Worm (Caenorhabditis elegans): ENCODE measurements around the gene tbx-11.

DNA sequence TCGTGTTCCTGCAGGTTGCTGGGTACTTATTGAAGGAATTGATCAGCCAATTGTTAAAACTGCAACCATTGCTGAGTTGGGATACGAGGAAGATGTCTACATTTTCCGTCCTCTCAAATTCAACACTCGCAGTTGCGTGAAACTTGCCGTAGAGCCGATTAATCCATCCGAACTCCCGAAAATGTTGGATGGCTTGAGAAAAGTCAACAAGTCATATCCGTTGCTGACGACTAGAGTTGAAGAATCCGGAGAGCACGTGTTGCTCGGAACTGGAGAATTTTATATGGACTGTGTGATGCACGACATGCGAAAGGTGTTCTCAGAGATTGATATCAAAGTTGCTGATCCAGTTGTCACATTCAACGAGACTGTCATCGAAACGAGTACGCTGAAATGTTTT is 35.5 kb downstream of the tbx-11 start:
- TF ChIP-seq ceh-2 (tag; optimal IDR thresholded peaks at IDR 0.05): no peak
- no peak for TF ChIP-seq ama-1 (optimal IDR thresholded peaks at IDR 0.05)
- TF ChIP-seq ceh-19 (GFP tag; optimal IDR thresholded peaks at IDR 0.05): no peak
- TF ChIP-seq sox-2 (GFP tag; IDR thresholded peaks at IDR 0.05): no peak
- TF ChIP-seq pax-1 (tag; optimal IDR thresholded peaks at IDR 0.05): no peak
- TF ChIP-seq unc-86 (tag; optimal IDR thresholded peaks at IDR 0.05): no peak
- no peak for TF ChIP-seq pat-9 (tag; optimal IDR thresholded peaks at IDR 0.05)
- no peak for TF ChIP-seq ceh-48 (tag; optimal IDR thresholded peaks at IDR 0.05)
- no peak for TF ChIP-seq ceh-14 (tag; optimal IDR thresholded peaks at IDR 0.05)
- no peak for TF ChIP-seq ceh-45 (GFP tag; IDR thresholded peaks at IDR 0.05)

Measured in whole organism, late embryonic.